1 worm cellular context compared by ENCODE assay signal in genomic region chrII:3958673-3959299, ce11.
A peak's percentile ranks its signal among the peaks of the same experiment; 100 is the strongest.
TF ChIP-seq lines count a peak whose summit lies in the region.

No protein-coding gene starts in this region.

TF ChIP-seq in whole organism, L4 larva, 104 proteins besides CTCF, POLR2A, EP300 and RAD21 (continued from another document):
- TF ChIP-seq tra-1 (GFP tag; IDR thresholded peaks at IDR 0.05; lab: Robert Waterston, UW) (peak; percentile 85), ceh-20 (GFP tag; IDR thresholded peaks at IDR 0.05; lab: Robert Waterston, UW) (peak; percentile 64; the same call in 1 of the 2 replicates), mdl-1 (tag; optimal IDR thresholded peaks at IDR 0.05; lab: Kevin White, UChicago) (peak; percentile 66 to 97), nhr-76 (tag; optimal IDR thresholded peaks at IDR 0.05; lab: Kevin White, UChicago) (no peak), spr-3 (GFP tag; optimal IDR thresholded peaks at IDR 0.05; lab: Kevin White, UChicago) (no peak), jun-1 (tag; optimal IDR thresholded peaks at IDR 0.05; lab: Kevin White, UChicago) (peak; percentile 14), mep-1 (tag; optimal IDR thresholded peaks at IDR 0.05; lab: Kevin White, UChicago) (peak; percentile 78), nhr-42 (GFP tag; IDR thresholded peaks at IDR 0.05; lab: Robert Waterston, UW) (0 out of 2 replicates have a peak, but pooled peaks have one; percentile 50), zag-1 (tag; optimal IDR thresholded peaks at IDR 0.05; lab: Kevin White, UChicago) (no peak), ceh-62 (tag; optimal IDR thresholded peaks at IDR 0.05; lab: Kevin White, UChicago) (no peak), mxl-2 (GFP tag; conservative IDR thresholded peaks at IDR 0.05; lab: Robert Waterston, UW) (no peak), snpc-4 (tag; optimal IDR thresholded peaks at IDR 0.05; lab: Kevin White, UChicago) (no peak), aha-1 (tag; lab: Kevin White, UChicago) (peak; percentile 94), attf-4 (tag; optimal IDR thresholded peaks at IDR 0.05; lab: Kevin White, UChicago) (no peak), aly-2 (tag; optimal IDR thresholded peaks at IDR 0.05; lab: Kevin White, UChicago) (no peak), Y48G9A.11 (GFP tag; IDR thresholded peaks at IDR 0.05; lab: Robert Waterston, UW) (no peak), nhr-48 (tag; optimal IDR thresholded peaks at IDR 0.05; lab: Kevin White, UChicago) (peak; percentile 53), rbr-2 (tag; optimal IDR thresholded peaks at IDR 0.05; lab: Kevin White, UChicago) (peak; percentile 74), unc-62 (GFP tag; optimal IDR thresholded peaks at IDR 0.05 in 1 of 2; lab: Kevin White, UChicago) (no peak), unc-62 (tag; optimal IDR thresholded peaks at IDR 0.05; lab: Kevin White, UChicago) (no peak), lin-38 (GFP tag; IDR thresholded peaks at IDR 0.05; lab: Robert Waterston, UW) (peak; percentile 39), set-16 (GFP tag; IDR thresholded peaks at IDR 0.05; lab: Robert Waterston, UW) (peak; percentile 35; the same call in 1 of the 2 replicates), F49E8.2 (tag; optimal IDR thresholded peaks at IDR 0.05; lab: Kevin White, UChicago; ENCODE audit: borderline replicate concordance) (no peak), spr-1 (tag; optimal IDR thresholded peaks at IDR 0.05; lab: Kevin White, UChicago) (peak; percentile 25), lin-15B (tag; optimal IDR thresholded peaks at IDR 0.05; lab: Kevin White, UChicago) (no peak), F10B5.3 (tag; optimal IDR thresholded peaks at IDR 0.05; lab: Kevin White, UChicago) (no peak), zfp-3 (GFP tag; conservative IDR thresholded peaks at IDR 0.05; lab: Robert Waterston, UW) (no peak), ZK546.5 (tag; optimal IDR thresholded peaks at IDR 0.05; lab: Kevin White, UChicago) (no peak)
